Worm (Caenorhabditis elegans) whole organism, early embryonic: ENCODE data around the gene ZK809.1.

Source experiments
- F13C5.2 ChIP-seq: sonication (generic microtip); optimal IDR thresholded peaks from 2 replicates; lab custom pipeline; 2017; ENCODE audit warnings: mild to moderate bottlenecking, missing genetic modification characterization, inconsistent platforms, missing compliant biosample characterization
- aly-1 ChIP-seq: sonication (generic microtip); optimal IDR thresholded peaks from 2 replicates; lab custom pipeline; 2016; ENCODE audit warnings: missing genetic modification characterization, missing compliant biosample characterization
- ama-1 ChIP-seq: fragments of 150-350 bp; optimal IDR thresholded peaks from 2 replicates; lab custom pipeline; 2014
- ceh-13 ChIP-seq: fragments of 200-800 bp; sonication (Bioruptor generic); optimal IDR thresholded peaks from 2 replicates; lab custom pipeline; 2018; ENCODE audit warnings: mild to moderate bottlenecking, missing genetic modification characterization, missing compliant biosample characterization
- ceh-36 ChIP-seq: sonication (generic microtip); optimal IDR thresholded peaks from 2 replicates; lab custom pipeline; 2016; ENCODE audit warnings: missing genetic modification characterization, inconsistent platforms, missing compliant biosample characterization
- flt-1 ChIP-seq: fragments of 200-800 bp; sonication (Bioruptor generic); IDR thresholded peaks from 2 replicates; pipeline ENCODE4 v1.3.6; 2022; ENCODE audit warnings: missing genetic modification characterization, missing compliant biosample characterization
- hmbx-1 ChIP-seq: sonication (generic microtip); optimal IDR thresholded peaks from 2 replicates; lab custom pipeline; 2016; ENCODE audit warnings: mild to moderate bottlenecking, missing genetic modification characterization, missing compliant biosample characterization
- hmg-4 ChIP-seq: fragments of 200-800 bp; sonication (Bioruptor generic); optimal IDR thresholded peaks from 2 replicates; lab custom pipeline; 2018; ENCODE audit warnings: mild to moderate bottlenecking, missing genetic modification characterization, missing compliant biosample characterization
- hnd-1 ChIP-seq: sonication (generic microtip); optimal IDR thresholded peaks from 2 replicates; lab custom pipeline; 2016; ENCODE audit warnings: missing genetic modification characterization, missing compliant biosample characterization
- pes-1 ChIP-seq: fragments of 200-800 bp; sonication (Bioruptor generic); IDR thresholded peaks from 2 replicates; pipeline ENCODE4 v1.3.6; 2022; ENCODE audit warnings: missing genetic modification reagents, missing genetic modification characterization, missing compliant biosample characterization
- scrt-1 ChIP-seq: fragments of 200-800 bp; sonication (Bioruptor generic); IDR thresholded peaks from 2 replicates; pipeline ENCODE4 v1.3.6; 2022; ENCODE audit warnings: missing genetic modification characterization, missing compliant biosample characterization
- tbx-11 ChIP-seq: fragments of 200-800 bp; sonication (Bioruptor generic); IDR thresholded peaks from 2 replicates; pipeline ENCODE4 v1.3.6; 2022; ENCODE audit warnings: missing genetic modification characterization, missing compliant biosample characterization
- tbx-37 ChIP-seq: fragments of 200-800 bp; sonication (Bioruptor generic); conservative IDR thresholded peaks from 2 replicates; pipeline ENCODE4 v1.3.6; 2022; ENCODE audit warnings: missing genetic modification reagents, missing genetic modification characterization, missing compliant biosample characterization
- tra-4 ChIP-seq: sonication (generic microtip); optimal IDR thresholded peaks from 2 replicates; lab custom pipeline; 2017; ENCODE audit warnings: missing genetic modification characterization, missing compliant biosample characterization

DNA sequence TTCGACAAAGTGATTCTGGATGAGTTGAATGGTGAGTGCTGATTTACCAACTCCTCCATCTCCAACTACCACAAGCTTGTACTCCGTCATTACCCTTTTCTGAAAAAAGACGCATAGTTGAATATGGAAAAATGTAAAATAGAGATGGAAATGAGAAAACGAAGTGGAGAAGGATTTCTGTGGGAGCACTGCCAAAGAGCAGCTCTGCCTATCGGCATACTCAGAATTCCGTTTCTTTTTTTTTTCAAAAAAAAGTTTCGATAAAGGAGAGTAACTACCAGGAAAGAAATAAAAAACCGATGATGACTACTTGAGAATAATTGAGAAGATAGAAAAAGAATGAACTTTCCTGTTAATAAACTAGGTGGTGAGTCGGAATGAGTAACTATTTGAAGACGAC is 49.1 kb downstream of the ZK809.1 start, which contains the start of gene let-60:
- TF ChIP-seq F13C5.2 (tag; lab: Kevin White, UChicago) (no peak), tbx-37 (GFP tag; lab: Robert Waterston, UW) (no peak), ama-1 (lab: Kevin White, UChicago) (no peak), flt-1 (GFP tag; lab: Robert Waterston, UW) (no peak), hnd-1 (no peak), hmg-4 (GFP tag; lab: Kevin White, UChicago) (no peak), tra-4 (no peak), tbx-11 (GFP tag; lab: Robert Waterston, UW) (no peak), aly-1 (tag; lab: Kevin White, UChicago) (no peak), ceh-36 (tag; lab: Kevin White, UChicago) (no peak), hmbx-1 (tag; lab: Kevin White, UChicago) (no peak), scrt-1 (GFP tag; lab: Robert Waterston, UW) (no peak), pes-1 (GFP tag; lab: Robert Waterston, UW) (no peak), ceh-13 (GFP tag; lab: Kevin White, UChicago) (no peak)
